Fruit fly (Drosophila melanogaster) whole organism, prepupa: ENCODE measurements around the gene CG42816.

Experiments
- CG4318 ChIP-seq: fragments of 200-800 bp; sonication (Bioruptor generic); optimal IDR thresholded peaks from 3 replicates; lab custom pipeline; 2017; ENCODE audit warnings: missing biosample characterization, mild to moderate bottlenecking, missing genetic modification characterization
- CG6792 ChIP-seq: fragments of 200-800 bp; sonication (Bioruptor generic); optimal IDR thresholded peaks from 3 replicates; lab custom pipeline; 2016; ENCODE audit warnings: missing biosample characterization, missing genetic modification characterization
- CG7368 ChIP-seq: fragments of 200-800 bp; sonication (Bioruptor generic); optimal IDR thresholded peaks from 3 replicates; lab custom pipeline; 2016; ENCODE audit warnings: missing biosample characterization, missing genetic modification characterization
- CG8319 ChIP-seq: fragments of 200-800 bp; sonication (Bioruptor generic); optimal IDR thresholded peaks from 3 replicates; lab custom pipeline; 2016; ENCODE audit warnings: missing biosample characterization, missing genetic modification characterization
- Eip75B ChIP-seq: fragments of 200-800 bp; sonication (Bioruptor generic); optimal IDR thresholded peaks from 3 replicates; lab custom pipeline; 2016; ENCODE audit warnings: missing biosample characterization, missing genetic modification characterization
- Lpt ChIP-seq: fragments of 200-800 bp; sonication (Bioruptor generic); optimal IDR thresholded peaks from 3 replicates; lab custom pipeline; 2016; ENCODE audit warnings: missing biosample characterization, missing genetic modification characterization
- Smox ChIP-seq: fragments of 200-800 bp; sonication (Bioruptor generic); optimal IDR thresholded peaks from 3 replicates; lab custom pipeline; 2016; ENCODE audit warnings: missing biosample characterization, missing genetic modification characterization
- Sox14 ChIP-seq: fragments of 200-800 bp; sonication (Bioruptor generic); optimal IDR thresholded peaks from 3 replicates; lab custom pipeline; 2016; ENCODE audit warnings: missing biosample characterization, missing genetic modification characterization
- Sox15 ChIP-seq: fragments of 200-800 bp; sonication (Bioruptor generic); optimal IDR thresholded peaks from 3 replicates; lab custom pipeline; 2016; ENCODE audit warnings: missing biosample characterization, missing genetic modification characterization
- fd59A ChIP-seq: fragments of 200-800 bp; sonication (Bioruptor generic); optimal IDR thresholded peaks from 2 replicates; lab custom pipeline; 2017; ENCODE audit warnings: missing biosample characterization, mild to moderate bottlenecking, missing genetic modification characterization, missing genetic modification reagents
- fkh ChIP-seq: fragments of 200-800 bp; sonication (Bioruptor generic); optimal IDR thresholded peaks from 3 replicates; lab custom pipeline; 2017; ENCODE audit warnings: missing biosample characterization, mild to moderate bottlenecking, missing genetic modification characterization, moderate library complexity
- ss ChIP-seq, 2 experiments: fragments of 200-800 bp; sonication (Bioruptor generic); optimal IDR thresholded peaks; 2 replicates in 1 of 2; 3 replicates in 1 of 2; lab custom pipeline; 2017 to 2018; ENCODE audit warnings: mild to moderate bottlenecking in 2 of 2, missing biosample characterization in 2 of 2, missing genetic modification characterization in 2 of 2, moderate library complexity in 1 of 2

dm6 chr3L:17791467-17791494 is 6.1 kb downstream of the CG42816 start, which contains the start of gene CG42815:
- TF ChIP-seq CG6792 (GFP tag; lab: Kevin White, UChicago) (no peak), Smox (no peak), Sox15 (no peak), ss (GFP tag; optimal IDR thresholded peaks at IDR 0.05; lab: Kevin White, UChicago) (no peak), CG7368 (GFP tag; lab: Kevin White, UChicago) (no peak), Eip75B (GFP tag; lab: Kevin White, UChicago) (no peak), Sox14 (GFP tag; lab: Kevin White, UChicago) (no peak), fd59A (no peak), Lpt (GFP tag; lab: Kevin White, UChicago) (no peak), fkh (GFP tag; lab: Kevin White, UChicago) (no peak), CG8319 (no peak), CG4318 (GFP tag; lab: Kevin White, UChicago) (no peak)
